Fruit fly (Drosophila melanogaster) whole organism, wandering third instar larva: ENCODE data around the gene CG9114.
A peak's percentile ranks its signal among the peaks of the same experiment; 100 is the strongest.

Source experiments
- Abd-B ChIP-seq: fragments of >200 bp; optimal IDR thresholded peaks from 2 replicates; lab custom pipeline; 2017; ENCODE audit warnings: missing biosample characterization, missing genetic modification characterization
- CG32264 ChIP-seq: fragments of 200-800 bp; sonication (Bioruptor generic); optimal IDR thresholded peaks from 2 replicates; lab custom pipeline; 2016; ENCODE audit warnings: missing biosample characterization, missing genetic modification characterization
- CG9705 ChIP-seq: fragments of 200-800 bp; sonication (Bioruptor generic); optimal IDR thresholded peaks from 2 replicates; lab custom pipeline; 2018; ENCODE audit warnings: missing biosample characterization, mild to moderate bottlenecking, missing genetic modification characterization
- CrebA ChIP-seq: fragments of 200-800 bp; sonication (Bioruptor generic); optimal IDR thresholded peaks from 2 replicates; lab custom pipeline; 2016; ENCODE audit warnings: missing biosample characterization, mild to moderate bottlenecking, missing genetic modification characterization, borderline replicate concordance
- Dfd ChIP-seq: fragments of >200 bp; optimal IDR thresholded peaks from 2 replicates; lab custom pipeline; 2017; ENCODE audit warnings: missing biosample characterization, missing genetic modification characterization
- Dif ChIP-seq: fragments of 200-275, 200-300 bp; sonication (Bioruptor generic); optimal IDR thresholded peaks from 2 replicates; lab custom pipeline; 2018; ENCODE audit warnings: missing biosample characterization, missing genetic modification characterization; ENCODE audit not compliant: partially characterized antibody
- GATAd ChIP-seq: sonication (Bioruptor generic); optimal IDR thresholded peaks from 2 replicates; lab custom pipeline; 2016; ENCODE audit warnings: missing biosample characterization, missing genetic modification characterization
- HLH106 ChIP-seq: fragments of 200-800 bp; optimal IDR thresholded peaks from 3 replicates; lab custom pipeline; 2019; ENCODE audit warnings: missing biosample characterization, mild to moderate bottlenecking, missing genetic modification characterization, moderate library complexity
- Hnf4 ChIP-seq: fragments of 200-800 bp; sonication (Bioruptor generic); optimal IDR thresholded peaks from 2 replicates; lab custom pipeline; 2016; ENCODE audit warnings: missing biosample characterization, mild to moderate bottlenecking, missing genetic modification characterization
- Hr78 ChIP-seq: fragments of >200 bp; optimal IDR thresholded peaks from 2 replicates; lab custom pipeline; 2017; ENCODE audit warnings: missing biosample characterization, missing genetic modification characterization
- Hr83 ChIP-seq: fragments of 200-300 bp; sonication (Bioruptor generic); optimal IDR thresholded peaks from 2 replicates; lab custom pipeline; 2016; ENCODE audit warnings: missing biosample characterization, mild to moderate bottlenecking, missing genetic modification characterization, moderate library complexity; ENCODE audit not compliant: poor library complexity, severe bottlenecking
- Jra ChIP-seq: sonication (Bioruptor generic); optimal IDR thresholded peaks from 2 replicates; lab custom pipeline; 2016; ENCODE audit warnings: missing biosample characterization, missing genetic modification characterization
- Mio ChIP-seq: sonication (Bioruptor generic); optimal IDR thresholded peaks from 2 replicates; lab custom pipeline; 2016; ENCODE audit warnings: missing biosample characterization, missing genetic modification characterization
- Myc ChIP-seq: fragments of >200 bp; optimal IDR thresholded peaks from 2 replicates; lab custom pipeline; 2017
- N ChIP-seq: fragments of >200 bp; optimal IDR thresholded peaks from 2 replicates; lab custom pipeline; 2018; ENCODE audit warnings: missing biosample characterization, missing external identifiers, missing genetic modification characterization
- OdsH ChIP-seq: fragments of 200-800 bp; sonication (Bioruptor generic); optimal IDR thresholded peaks from 2 replicates; lab custom pipeline; 2016; ENCODE audit warnings: missing biosample characterization, mild to moderate bottlenecking, missing genetic modification characterization
- Rel ChIP-seq, 2 experiments: fragments of 200-800 bp; sonication (Bioruptor generic) in 1 of 2; optimal IDR thresholded peaks; 2 replicates in 1 of 2; 3 replicates in 1 of 2; lab custom pipeline; 2016 to 2019; ENCODE audit warnings: mild to moderate bottlenecking in 2 of 2, missing biosample characterization in 2 of 2, missing genetic modification characterization in 2 of 2, moderate library complexity in 1 of 2
- Sp1 ChIP-seq: fragments of 200-800 bp; sonication (Bioruptor generic); optimal IDR thresholded peaks from 3 replicates; lab custom pipeline; 2019; ENCODE audit warnings: missing biosample characterization, mild to moderate bottlenecking, missing genetic modification characterization, moderate library complexity
- br ChIP-seq: fragments of 200-800 bp; sonication (Bioruptor generic); optimal IDR thresholded peaks from 2 replicates; lab custom pipeline; 2016; ENCODE audit warnings: missing biosample characterization, missing genetic modification characterization
- brk ChIP-seq: fragments of 200-800 bp; sonication (Bioruptor generic); optimal IDR thresholded peaks from 2 replicates; lab custom pipeline; 2016; ENCODE audit warnings: missing biosample characterization, mild to moderate bottlenecking, missing genetic modification characterization
- dmrt93B ChIP-seq: fragments of 200-800 bp; sonication (Bioruptor generic); optimal IDR thresholded peaks from 2 replicates; lab custom pipeline; 2018; ENCODE audit warnings: missing biosample characterization, mild to moderate bottlenecking, missing genetic modification characterization
- dsf ChIP-seq: sonication (Bioruptor generic); optimal IDR thresholded peaks from 2 replicates; lab custom pipeline; 2016; ENCODE audit warnings: missing biosample characterization, missing genetic modification characterization, borderline replicate concordance
- ey ChIP-seq: fragments of 200-800 bp; sonication (Bioruptor generic); optimal IDR thresholded peaks from 2 replicates; lab custom pipeline; 2016; ENCODE audit warnings: missing biosample characterization, missing genetic modification characterization
- foxo ChIP-seq, 2 experiments: fragments of 200-800 bp; sonication (Bioruptor generic); optimal IDR thresholded peaks; 2 replicates in 1 of 2; 3 replicates in 1 of 2; lab custom pipeline; 2016 to 2017; ENCODE audit warnings: missing biosample characterization in 2 of 2, missing genetic modification characterization in 2 of 2
- fru ChIP-seq: fragments of 200-800 bp; sonication (Bioruptor generic); optimal IDR thresholded peaks from 3 replicates; lab custom pipeline; 2016; ENCODE audit warnings: missing biosample characterization, mild to moderate bottlenecking, missing genetic modification characterization
- h ChIP-seq: fragments of 200-800 bp; sonication (Bioruptor generic); optimal IDR thresholded peaks from 3 replicates; lab custom pipeline; 2016; ENCODE audit warnings: missing biosample characterization, mild to moderate bottlenecking, missing genetic modification characterization
- jim ChIP-seq: fragments of 175-275, 200-325 bp; sonication (Bioruptor generic); optimal IDR thresholded peaks from 2 replicates; lab custom pipeline; 2016; ENCODE audit warnings: missing biosample characterization, mild to moderate bottlenecking, missing genetic modification characterization
- lola ChIP-seq: fragments of >200 bp; optimal IDR thresholded peaks from 2 replicates; lab custom pipeline; 2017; ENCODE audit warnings: missing biosample characterization, missing genetic modification characterization
- psq ChIP-seq: fragments of 200-800 bp; sonication (Bioruptor generic); optimal IDR thresholded peaks from 3 replicates; lab custom pipeline; 2017; ENCODE audit warnings: missing biosample characterization, mild to moderate bottlenecking, missing genetic modification characterization, moderate library complexity
- rgr ChIP-seq: fragments of 200-800 bp; sonication (Bioruptor generic); optimal IDR thresholded peaks from 3 replicates; lab custom pipeline; 2016; ENCODE audit warnings: missing biosample characterization, mild to moderate bottlenecking, missing genetic modification characterization
- sage ChIP-seq: fragments of 200-800 bp; sonication (Bioruptor generic); optimal IDR thresholded peaks from 2 replicates; lab custom pipeline; 2016; ENCODE audit warnings: missing biosample characterization, mild to moderate bottlenecking, missing genetic modification characterization
- sv ChIP-seq: fragments of 200-800 bp; sonication (Bioruptor generic); optimal IDR thresholded peaks from 3 replicates; lab custom pipeline; 2016; ENCODE audit warnings: missing biosample characterization, missing genetic modification characterization
- usp ChIP-seq: fragments of >200 bp; optimal IDR thresholded peaks from 2 replicates; lab custom pipeline; 2017; ENCODE audit warnings: missing biosample characterization, missing genetic modification characterization
- woc ChIP-seq: sonication (Bioruptor generic); optimal IDR thresholded peaks from 2 replicates; lab custom pipeline; 2016; ENCODE audit warnings: missing biosample characterization, mild to moderate bottlenecking, missing genetic modification characterization

The CG9114 gene

dm6 chrX:15323302-15323880 is 9.6 kb downstream of the CG9114 start:
- TF ChIP-seq CG32264 (GFP tag; lab: Kevin White, UChicago) (peak; percentile 55), Rel (GFP tag; optimal IDR thresholded peaks at IDR 0.05; lab: Kevin White, UChicago) (no peak), Rel (tag; optimal IDR thresholded peaks at IDR 0.05; lab: Kevin White, UChicago) (peak; percentile 81), foxo (GFP tag; optimal IDR thresholded peaks at IDR 0.05; lab: Kevin White, UChicago) (peak; percentile 43 to 95), h (peak; percentile 90), usp (no peak), Dfd (GFP tag; lab: Kevin White, UChicago) (no peak), br (GFP tag; lab: Kevin White, UChicago) (peak; percentile 90), Hnf4 (GFP tag; lab: Kevin White, UChicago) (peak; percentile 91), Hr78 (no peak), CrebA (GFP tag; lab: Kevin White, UChicago) (no peak), HLH106 (peak; percentile 79), Sp1 (GFP tag; lab: Kevin White, UChicago) (peak; percentile 69), OdsH (GFP tag; lab: Kevin White, UChicago) (peak; percentile 81), brk (GFP tag; lab: Kevin White, UChicago) (no peak), woc (peak; percentile 96), Dif (GFP tag; lab: Kevin White, UChicago) (peak; percentile 56), psq (GFP tag; lab: Kevin White, UChicago) (peak; percentile 77), Hr83 (peak; percentile 92), Jra (GFP tag; lab: Kevin White, UChicago) (peak; percentile 71), Myc (lab: Kevin White, UChicago) (peak; percentile 53), CG9705 (GFP tag; lab: Kevin White, UChicago) (peak; percentile 80), N (GFP tag; lab: Kevin White, UChicago) (no peak), fru (GFP tag; lab: Kevin White, UChicago) (peak; percentile 85), dsf (GFP tag; lab: Kevin White, UChicago) (no peak), dmrt93B (GFP tag; lab: Kevin White, UChicago) (peak; percentile 66), lola (no peak), ey (GFP tag; lab: Kevin White, UChicago) (peak; percentile 88), Mio (GFP tag; lab: Kevin White, UChicago) (peak; percentile 65), sv (GFP tag; lab: Kevin White, UChicago) (peak; percentile 71), rgr (GFP tag; lab: Kevin White, UChicago) (peak; percentile 88), jim (GFP tag; lab: Kevin White, UChicago) (peak; percentile 99)

- no peak for TF ChIP-seq HLH106
- no peak for TF ChIP-seq Hr83
- TF ChIP-seq GATAd (GFP tag; lab: Kevin White, UChicago), result no peak
- TF ChIP-seq jim (GFP tag; lab: Kevin White, UChicago), result no peak
- TF ChIP-seq Dif (GFP tag; lab: Kevin White, UChicago), result no peak
- TF ChIP-seq Dfd (GFP tag; lab: Kevin White, UChicago), result no peak
- no peak for TF ChIP-seq fru (GFP tag; lab: Kevin White, UChicago)
- TF ChIP-seq Abd-B (GFP tag; lab: Kevin White, UChicago), result no peak
- TF ChIP-seq Mio (GFP tag; lab: Kevin White, UChicago), result no peak
- no peak for TF ChIP-seq lola
- TF ChIP-seq foxo (GFP tag; optimal IDR thresholded peaks at IDR 0.05; lab: Kevin White, UChicago), result no peak
- TF ChIP-seq Jra (GFP tag; lab: Kevin White, UChicago), result no peak
Measured at dm6 chrX:15320973-15321372, 12.0 kb downstream of the CG9114 start.

- no peak for TF ChIP-seq dmrt93B (GFP tag; lab: Kevin White, UChicago)
- TF ChIP-seq rgr (GFP tag; lab: Kevin White, UChicago), result peak; percentile 9
- TF ChIP-seq Hnf4 (GFP tag; lab: Kevin White, UChicago), result peak; percentile 37
- TF ChIP-seq Jra (GFP tag; lab: Kevin White, UChicago), result peak; percentile 2
- TF ChIP-seq sage (GFP tag; lab: Kevin White, UChicago), result peak; percentile 34
- no peak for TF ChIP-seq jim (GFP tag; lab: Kevin White, UChicago)
- TF ChIP-seq Rel (GFP tag; optimal IDR thresholded peaks at IDR 0.05; lab: Kevin White, UChicago), result peak; percentile 29
- no peak for TF ChIP-seq Rel (tag; optimal IDR thresholded peaks at IDR 0.05; lab: Kevin White, UChicago)
- peak in 1 of 2 experiments; percentile 18 for TF ChIP-seq foxo (GFP tag; optimal IDR thresholded peaks at IDR 0.05; lab: Kevin White, UChicago)
- peak; percentile 54 for TF ChIP-seq Sp1 (GFP tag; lab: Kevin White, UChicago)
- TF ChIP-seq Myc (lab: Kevin White, UChicago), result no peak
Measured at dm6 chrX:15320522-15320921, 12.4 kb downstream of the CG9114 start.
